Fruit fly (Drosophila melanogaster) whole organism, prepupa: ENCODE measurements around the gene CG32354.
A peak's percentile ranks its signal among the peaks of the same experiment; 100 is the strongest.

Experiments used
- CG10631 ChIP-seq: fragments of 200-800 bp; sonication (Bioruptor generic); optimal IDR thresholded peaks from 2 replicates; lab custom pipeline; 2016; ENCODE audit warnings: missing biosample characterization, missing genetic modification characterization
- CG34406 ChIP-seq: fragments of 200-800 bp; sonication (Bioruptor generic); optimal IDR thresholded peaks from 3 replicates; lab custom pipeline; 2016; ENCODE audit warnings: missing biosample characterization, missing genetic modification characterization
- Lpt ChIP-seq: fragments of 200-800 bp; sonication (Bioruptor generic); optimal IDR thresholded peaks from 3 replicates; lab custom pipeline; 2016; ENCODE audit warnings: missing biosample characterization, missing genetic modification characterization
- Met ChIP-seq: fragments of 200-800 bp; sonication (Bioruptor generic); optimal IDR thresholded peaks from 3 replicates; lab custom pipeline; 2016; ENCODE audit warnings: missing biosample characterization, missing genetic modification characterization
- cyc ChIP-seq: fragments of 200-800 bp; sonication (Bioruptor generic); optimal IDR thresholded peaks from 3 replicates; lab custom pipeline; 2016; ENCODE audit warnings: missing biosample characterization, missing genetic modification characterization
- svp ChIP-seq: fragments of 200-800 bp; sonication (Bioruptor generic); peaks from one replicate; lab custom pipeline; 2016; ENCODE audit warnings: missing biosample characterization, missing genetic modification characterization

DNA sequence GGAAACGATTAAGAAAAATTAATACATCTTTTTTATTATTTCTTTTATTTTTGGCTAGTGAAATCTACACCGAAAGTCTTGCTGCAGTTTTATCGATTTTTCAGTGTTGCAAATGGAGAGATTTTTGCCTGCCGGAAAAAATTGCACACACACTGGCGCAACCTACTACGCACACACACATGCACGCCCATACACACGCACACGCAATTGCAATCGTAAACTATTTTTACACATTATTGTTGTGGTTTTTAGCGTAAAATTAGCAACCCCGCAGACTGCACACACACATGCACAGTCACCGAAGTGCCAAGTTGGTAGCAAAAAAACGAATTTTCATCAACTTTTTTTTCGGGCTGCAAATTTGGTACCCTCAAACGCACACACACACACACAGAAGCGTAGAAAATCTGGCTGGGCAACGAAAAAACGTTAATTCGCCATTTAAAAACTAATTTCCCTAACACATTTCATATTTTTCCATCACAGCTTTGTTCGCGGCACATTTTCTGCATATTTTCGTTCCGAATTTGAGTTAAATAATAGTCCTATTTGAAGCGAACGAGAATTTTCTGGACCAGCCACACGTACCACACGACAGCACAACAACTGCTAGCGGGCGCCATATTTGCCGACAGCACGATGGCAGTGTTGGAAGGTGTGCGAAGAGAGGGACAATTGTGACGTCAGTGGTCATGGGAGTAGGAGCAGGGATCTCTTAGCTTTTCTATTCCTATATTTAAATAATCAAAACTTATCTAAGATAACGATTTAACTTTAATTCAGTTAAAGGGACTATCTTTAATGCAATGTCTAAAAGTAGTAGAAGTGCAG lies 20.0 kb upstream of the CG32354 start, which contains the start of gene Unr:
- TF ChIP-seq Lpt (peak; percentile 35), Met (GFP tag; lab: Kevin White, UChicago) (peak; percentile 83), svp (GFP tag; lab: Kevin White, UChicago) (peak; percentile 92), CG34406 (GFP tag; lab: Kevin White, UChicago) (peak; percentile 62), cyc (GFP tag; lab: Kevin White, UChicago) (peak; percentile 66), CG10631 (GFP tag; lab: Kevin White, UChicago) (peak; percentile 77)
